Worm (Caenorhabditis elegans) whole organism, mixed stage, embryonic: Measurements from ENCODE around the gene T05A12.4.

ENCODE experiments used
- elt-3 ChIP-seq: fragments of 150-350 bp; optimal IDR thresholded peaks from 2 replicates; lab custom pipeline; 2014; ENCODE audit warnings: missing biosample characterization, missing genetic modification characterization
- lin-32 ChIP-seq: fragments of 200-800 bp; sonication (Bioruptor generic); optimal IDR thresholded peaks from 2 replicates; lab custom pipeline; 2018; ENCODE audit warnings: mild to moderate bottlenecking, missing genetic modification characterization, missing compliant biosample characterization
- unc-62 ChIP-seq: fragments of 150-350 bp; optimal IDR thresholded peaks from 2 replicates; lab custom pipeline; 2014; ENCODE audit warnings: missing biosample characterization, missing genetic modification reagents, missing genetic modification characterization
- zip-8 ChIP-seq: fragments of 150-350 bp; optimal IDR thresholded peaks from 2 replicates; lab custom pipeline; 2014; ENCODE audit warnings: missing biosample characterization, missing genetic modification characterization

- TF ChIP-seq zip-8: no peak
- no peak for TF ChIP-seq lin-32 (GFP tag; lab: Kevin White, UChicago)
- TF ChIP-seq elt-3 (tag; lab: Kevin White, UChicago): no peak
- TF ChIP-seq unc-62: no peak
These were observed 46.0 kb upstream of the T05A12.4 start for ce11 chrIV:6841562-6842282.
